Fruit fly (Drosophila melanogaster) whole organism, embryonic: ENCODE data around the gene bark.

Experiments used
- BEAF-32 ChIP-seq: fragments of 200-800 bp; sonication (Bioruptor generic); optimal IDR thresholded peaks from 3 replicates; lab custom pipeline; 2017; ENCODE audit warnings: missing biosample characterization, missing genetic modification characterization, mild to moderate bottlenecking, moderate library complexity, missing genetic modification reagents
- Blimp-1 ChIP-seq: fragments of 200-800 bp; sonication (Bioruptor generic); optimal IDR thresholded peaks from 3 replicates; lab custom pipeline; 2018; ENCODE audit warnings: missing biosample characterization, missing genetic modification characterization, mild to moderate bottlenecking, moderate library complexity, missing genetic modification reagents
- CG10274 ChIP-seq: fragments of 200-800 bp; sonication (Bioruptor generic); optimal IDR thresholded peaks from 3 replicates; lab custom pipeline; 2017; ENCODE audit warnings: missing biosample characterization, mild to moderate bottlenecking, missing genetic modification characterization
- CG11093 ChIP-seq: fragments of 200-800 bp; sonication (Bioruptor generic); IDR thresholded peaks from 3 replicates; pipeline ENCODE4 v1.3.6; 2022; ENCODE audit warnings: missing biosample characterization, missing genetic modification characterization
- CG14667 ChIP-seq: fragments of 200-800 bp; sonication (Bioruptor generic); IDR thresholded peaks from 2 replicates; pipeline ENCODE4 v1.3.6; 2022; ENCODE audit warnings: missing biosample characterization, missing genetic modification characterization
- CG15269 ChIP-seq: fragments of 200-800 bp; sonication (Bioruptor generic); optimal IDR thresholded peaks from 2 replicates; lab custom pipeline; 2018; ENCODE audit warnings: missing biosample characterization, mild to moderate bottlenecking, missing genetic modification characterization, moderate library complexity
- CG17359 ChIP-seq: fragments of 200-800 bp; sonication (Bioruptor generic); optimal IDR thresholded peaks from 3 replicates; lab custom pipeline; 2018; ENCODE audit warnings: missing biosample characterization, mild to moderate bottlenecking, missing genetic modification characterization, moderate library complexity
- CG18262 ChIP-seq: fragments of 200-800 bp; optimal IDR thresholded peaks from 3 replicates; lab custom pipeline; 2019; ENCODE audit warnings: missing biosample characterization, mild to moderate bottlenecking, missing genetic modification characterization, moderate library complexity
- CG1832 ChIP-seq: fragments of 200-800 bp; sonication (Bioruptor generic); optimal IDR thresholded peaks from 2 replicates; lab custom pipeline; 2017; ENCODE audit warnings: missing biosample characterization, mild to moderate bottlenecking, missing genetic modification characterization, inconsistent platforms
- CG30403 ChIP-seq: fragments of 200-800 bp; sonication (Bioruptor generic); optimal IDR thresholded peaks from 3 replicates; lab custom pipeline; 2016; ENCODE audit warnings: missing biosample characterization, missing genetic modification characterization
- CG31224 ChIP-seq: fragments of 200-800 bp; sonication (Bioruptor generic); IDR thresholded peaks from 2 replicates; pipeline ENCODE4 v1.3.6; 2022; ENCODE audit warnings: missing biosample characterization, missing genetic modification characterization
- CG33557 ChIP-seq: fragments of 200-800 bp; sonication (Bioruptor generic); optimal IDR thresholded peaks from 2 replicates; lab custom pipeline; 2019; ENCODE audit warnings: missing biosample characterization, mild to moderate bottlenecking, missing genetic modification characterization, moderate library complexity
- CG6175 ChIP-seq: fragments of 200-800 bp; sonication (Bioruptor generic); IDR thresholded peaks from 3 replicates; pipeline ENCODE4 v1.3.6; 2022; ENCODE audit warnings: missing biosample characterization, missing genetic modification characterization
- CG6654 ChIP-seq: fragments of 200-800 bp; sonication (Bioruptor generic); optimal IDR thresholded peaks from 2 replicates; lab custom pipeline; 2017; ENCODE audit warnings: missing biosample characterization, mild to moderate bottlenecking, missing genetic modification characterization
- CG6689 ChIP-seq: fragments of 200-800 bp; sonication (Bioruptor generic); IDR thresholded peaks from 2 replicates; pipeline ENCODE4 v1.3.6; 2022; ENCODE audit warnings: missing biosample characterization, missing genetic modification characterization
- CG6765 ChIP-seq: fragments of 200-800 bp; sonication (Bioruptor generic); optimal IDR thresholded peaks from 3 replicates; lab custom pipeline; 2017; ENCODE audit warnings: missing biosample characterization, mild to moderate bottlenecking, missing genetic modification characterization
- CG7963 ChIP-seq: fragments of 200-800 bp; sonication (Bioruptor generic); IDR thresholded peaks from 3 replicates; pipeline ENCODE4 v1.3.6; 2022; ENCODE audit warnings: missing biosample characterization, missing genetic modification characterization; ENCODE audit not compliant: partially characterized antibody
- Eip74EF ChIP-seq, 2 experiments: fragments of 200-800 bp in 1 of 2; fragments of >200 bp in 1 of 2; sonication (Bioruptor generic) in 1 of 2; optimal IDR thresholded peaks; 2 replicates each; lab custom pipeline; 2017 to 2019; ENCODE audit warnings: missing biosample characterization in 2 of 2, missing genetic modification characterization in 2 of 2, mild to moderate bottlenecking in 1 of 2, moderate library complexity in 1 of 2
- Elba2 ChIP-seq: fragments of 200-800 bp; sonication (Bioruptor generic); optimal IDR thresholded peaks from 3 replicates; lab custom pipeline; 2016; ENCODE audit warnings: missing biosample characterization, missing genetic modification characterization
- Fer1 ChIP-seq: fragments of 200-800 bp; sonication (Bioruptor generic); optimal IDR thresholded peaks from 2 replicates; lab custom pipeline; 2017; ENCODE audit warnings: missing biosample characterization, mild to moderate bottlenecking, missing genetic modification characterization
- Hr78 ChIP-seq, 2 experiments: fragments of 200-800 bp in 1 of 2; fragments of >200 bp in 1 of 2; sonication (Bioruptor generic) in 1 of 2; optimal IDR thresholded peaks; 2 replicates each; lab custom pipeline; 2017 to 2019; ENCODE audit warnings: missing biosample characterization in 2 of 2, missing genetic modification characterization in 2 of 2, mild to moderate bottlenecking in 1 of 2, moderate library complexity in 1 of 2
- Poxn ChIP-seq: fragments of 200-800 bp; sonication (Bioruptor generic); IDR thresholded peaks from 2 replicates; pipeline ENCODE4 v1.3.6; 2022; ENCODE audit warnings: missing biosample characterization, missing genetic modification characterization
- Side ChIP-seq: fragments of 200-800 bp; sonication (Bioruptor generic); optimal IDR thresholded peaks from 2 replicates; lab custom pipeline; 2016; ENCODE audit warnings: missing biosample characterization, missing genetic modification characterization
- Sox102F ChIP-seq: fragments of 200-800 bp; sonication (Bioruptor generic); optimal IDR thresholded peaks from 2 replicates; lab custom pipeline; 2018; ENCODE audit warnings: missing biosample characterization, mild to moderate bottlenecking, missing genetic modification characterization, moderate library complexity
- Sry-β ChIP-seq: fragments of 200-800 bp; sonication (Bioruptor generic); optimal IDR thresholded peaks from 2 replicates; lab custom pipeline; 2018; ENCODE audit warnings: missing biosample characterization, mild to moderate bottlenecking, missing genetic modification characterization, moderate library complexity
- al ChIP-seq: fragments of 200-800 bp; sonication (Bioruptor generic); IDR thresholded peaks from 2 replicates; pipeline ENCODE4 v1.3.6; 2022; ENCODE audit warnings: missing biosample characterization, missing genetic modification characterization
- ash1 ChIP-seq: fragments of 200-800 bp; sonication (Bioruptor generic); optimal IDR thresholded peaks from 2 replicates; lab custom pipeline; 2018; ENCODE audit warnings: missing biosample characterization, mild to moderate bottlenecking, missing genetic modification characterization
- btn ChIP-seq: fragments of 200-800 bp; sonication (Bioruptor generic); optimal IDR thresholded peaks from 2 replicates; lab custom pipeline; 2016; ENCODE audit warnings: missing biosample characterization, missing genetic modification characterization
- cg ChIP-seq: fragments of 200-800 bp; sonication (Bioruptor generic); optimal IDR thresholded peaks from 3 replicates; lab custom pipeline; 2019; ENCODE audit warnings: missing biosample characterization, mild to moderate bottlenecking, missing genetic modification characterization, moderate library complexity
- crp ChIP-seq, 2 experiments: fragments of 200-800 bp; sonication (Bioruptor generic); optimal IDR thresholded peaks; 2 replicates in 1 of 2; 3 replicates in 1 of 2; lab custom pipeline; 2017; ENCODE audit warnings: missing biosample characterization in 2 of 2, missing genetic modification characterization in 2 of 2, mild to moderate bottlenecking in 1 of 2, moderate library complexity in 1 of 2
- cwo ChIP-seq: fragments of 200-800 bp; sonication (Bioruptor generic); optimal IDR thresholded peaks from 3 replicates; lab custom pipeline; 2017; ENCODE audit warnings: missing biosample characterization, missing genetic modification characterization, mild to moderate bottlenecking, moderate library complexity, missing genetic modification reagents
- fd64A ChIP-seq: fragments of 200-800 bp; sonication (Bioruptor generic); optimal IDR thresholded peaks from 3 replicates; lab custom pipeline; 2018; ENCODE audit warnings: missing biosample characterization, mild to moderate bottlenecking, missing genetic modification characterization
- hb ChIP-seq: fragments of 200-800 bp; sonication (Bioruptor generic); IDR thresholded peaks from 3 replicates; pipeline ENCODE4 v1.3.6; 2022; ENCODE audit warnings: missing biosample characterization, missing genetic modification characterization; ENCODE audit not compliant: partially characterized antibody
- insv ChIP-seq, 2 experiments: fragments of 200-800 bp; sonication (Bioruptor generic); optimal IDR thresholded peaks; 3 replicates each; lab custom pipeline; 2016 to 2018; ENCODE audit warnings: missing biosample characterization in 2 of 2, missing genetic modification characterization in 2 of 2
- inv ChIP-seq: fragments of 200-800 bp; sonication (Bioruptor generic); IDR thresholded peaks from 2 replicates; pipeline ENCODE4 v1.3.6; 2022; ENCODE audit warnings: missing biosample characterization, missing genetic modification characterization; ENCODE audit not compliant: partially characterized antibody
- jing ChIP-seq: fragments of 200-800 bp; sonication (Bioruptor generic); optimal IDR thresholded peaks from 2 replicates; lab custom pipeline; 2018; ENCODE audit warnings: missing biosample characterization, mild to moderate bottlenecking, missing genetic modification characterization
- ken ChIP-seq: fragments of 200-800 bp; sonication (Bioruptor generic); IDR thresholded peaks from 3 replicates; pipeline ENCODE4 v1.3.6; 2022; ENCODE audit warnings: missing biosample characterization, missing genetic modification characterization
- lola ChIP-seq, 3 experiments: fragments of >200 bp in 2 of 3; fragments of 200-800 bp in 1 of 3; sonication (Bioruptor generic) in 1 of 3; optimal IDR thresholded peaks; 2 replicates each; lab custom pipeline; 2017 to 2019; ENCODE audit warnings: missing biosample characterization in 3 of 3, missing genetic modification characterization in 3 of 3, mild to moderate bottlenecking in 1 of 3, moderate library complexity in 1 of 3
- peb ChIP-seq: fragments of 200-800 bp; sonication (Bioruptor generic); IDR thresholded peaks from 2 replicates; pipeline ENCODE4 v1.3.6; 2022; ENCODE audit warnings: missing biosample characterization, missing genetic modification characterization
- pho ChIP-seq: fragments of 200-800 bp; sonication (Bioruptor generic); optimal IDR thresholded peaks from 2 replicates; lab custom pipeline; 2016; ENCODE audit warnings: missing biosample characterization, missing genetic modification characterization
- ranshi ChIP-seq: fragments of 200-800 bp; sonication (Bioruptor generic); IDR thresholded peaks from 2 replicates; pipeline ENCODE4 v1.3.6; 2022; ENCODE audit warnings: missing biosample characterization, missing genetic modification characterization
- run ChIP-seq: fragments of 200-800 bp; sonication (Bioruptor generic); optimal IDR thresholded peaks from 3 replicates; lab custom pipeline; 2018; ENCODE audit warnings: missing biosample characterization, mild to moderate bottlenecking, missing genetic modification characterization
- salm ChIP-seq: fragments of 200-800 bp; sonication (Bioruptor generic); optimal IDR thresholded peaks from 2 replicates; lab custom pipeline; 2018; ENCODE audit warnings: missing biosample characterization, mild to moderate bottlenecking, missing genetic modification characterization
- ssp ChIP-seq: fragments of 200-800 bp; sonication (Bioruptor generic); IDR thresholded peaks from 2 replicates; pipeline ENCODE4 v1.3.6; 2022; ENCODE audit warnings: missing biosample characterization, missing genetic modification characterization
- twi ChIP-seq: fragments of 200-800 bp; optimal IDR thresholded peaks from 2 replicates; lab custom pipeline; 2019; ENCODE audit warnings: missing biosample characterization, mild to moderate bottlenecking, missing genetic modification characterization, moderate library complexity
- zfh2 ChIP-seq: fragments of 200-800 bp; sonication (Bioruptor generic); optimal IDR thresholded peaks from 2 replicates; lab custom pipeline; 2016; ENCODE audit warnings: missing biosample characterization, missing genetic modification characterization

bark gene

dm6 chr2L:3771109-3772067 is 15.6 kb upstream of the bark start, which contains the start of gene bowl (continued):
- TF ChIP-seq crp (GFP tag; optimal IDR thresholded peaks at IDR 0.05; lab: Kevin White, UChicago) (peak in 1 of 2 experiments; percentile 66), insv (GFP tag; optimal IDR thresholded peaks at IDR 0.05; lab: Kevin White, UChicago) (peak; percentile 36 to 59), CG15269 (peak; percentile 98), CG6654 (GFP tag; lab: Kevin White, UChicago) (peak; percentile 79), CG1832 (peak; percentile 51), zfh2 (peak; percentile 84), CG6765 (GFP tag; lab: Kevin White, UChicago) (peak; percentile 81), CG14667 (GFP tag; lab: Robert Waterston, UW) (peak; percentile 94), ranshi (GFP tag; lab: Robert Waterston, UW) (peak; percentile 96), cwo (GFP tag; lab: Kevin White, UChicago) (peak; percentile 89), CG18262 (tag; lab: Kevin White, UChicago) (peak; percentile 96), CG30403 (GFP tag; lab: Kevin White, UChicago) (peak; percentile 98), al (peak; percentile 96), CG33557 (GFP tag; lab: Kevin White, UChicago) (peak; percentile 97), Elba2 (GFP tag; lab: Kevin White, UChicago) (peak; percentile 95), twi (tag; lab: Kevin White, UChicago) (peak; percentile 90), Poxn (peak; percentile 91), CG11093 (GFP tag; lab: Robert Waterston, UW) (peak; percentile 90), ash1 (peak; percentile 14), hb (GFP tag; lab: Robert Waterston, UW) (no peak), CG10274 (GFP tag; lab: Kevin White, UChicago) (peak; percentile 64), fd64A (peak; percentile 68), Sox102F (GFP tag; lab: Kevin White, UChicago) (peak; percentile 97), Eip74EF (GFP tag; optimal IDR thresholded peaks at IDR 0.05; lab: Kevin White, UChicago) (peak in 1 of 2 experiments; percentile 86), CG31224 (GFP tag; lab: Robert Waterston, UW) (peak; percentile 88), jing (GFP tag; lab: Kevin White, UChicago) (peak; percentile 89), CG6689 (GFP tag; lab: Robert Waterston, UW) (peak; percentile 97), ssp (peak; percentile 93), Side (GFP tag; lab: Kevin White, UChicago) (peak; percentile 93), Blimp-1 (GFP tag; lab: Kevin White, UChicago) (peak; percentile 89), pho (GFP tag; lab: Kevin White, UChicago) (peak; percentile 96), CG17359 (peak; percentile 92), CG7963 (GFP tag; lab: Robert Waterston, UW) (no peak), peb (peak; percentile 95), Fer1 (peak; percentile 91), CG6175 (GFP tag; lab: Robert Waterston, UW) (peak; percentile 75; the same call in 2 of the 3 replicates), ken (peak; percentile 93), Sry-β (peak; percentile 25), inv (GFP tag; lab: Robert Waterston, UW) (no peak), run (tag; lab: Kevin White, UChicago) (peak; percentile 84), lola (GFP tag; optimal IDR thresholded peaks at IDR 0.05; lab: Kevin White, UChicago) (peak in 1 of 3 experiments; percentile 99), cg (GFP tag; lab: Kevin White, UChicago) (peak; percentile 77), BEAF-32 (GFP tag; lab: Kevin White, UChicago) (no peak), btn (GFP tag; lab: Kevin White, UChicago) (peak; percentile 76), Hr78 (GFP tag; optimal IDR thresholded peaks at IDR 0.05; lab: Kevin White, UChicago) (peak in 1 of 2 experiments; percentile 78), salm (tag; lab: Kevin White, UChicago) (peak; percentile 93)
